Worm (Caenorhabditis elegans) whole organism, L3 larva: Measurements from ENCODE around the gene srr-1.

ENCODE experiments used
- ZK546.5 ChIP-seq: sonication (generic microtip); optimal IDR thresholded peaks from 2 replicates; lab custom pipeline; 2017; ENCODE audit warnings: missing biosample characterization, missing genetic modification characterization
- ama-1 ChIP-seq: fragments of 150-350 bp; optimal IDR thresholded peaks from 2 replicates; lab custom pipeline; 2018
- ceh-16 ChIP-seq: sonication (generic microtip); optimal IDR thresholded peaks from 2 replicates; lab custom pipeline; 2017; ENCODE audit warnings: missing biosample characterization, missing genetic modification characterization
- ceh-28 ChIP-seq: fragments of 150-350 bp; optimal IDR thresholded peaks from 2 replicates; lab custom pipeline; 2014; ENCODE audit warnings: missing biosample characterization, missing genetic modification reagents, missing genetic modification characterization
- ceh-82 ChIP-seq: fragments of 150-350 bp; optimal IDR thresholded peaks from 2 replicates; lab custom pipeline; 2014; ENCODE audit warnings: missing biosample characterization, missing genetic modification characterization
- ceh-9 ChIP-seq: sonication (generic microtip); optimal IDR thresholded peaks from 2 replicates; lab custom pipeline; 2018; ENCODE audit warnings: missing biosample characterization, missing genetic modification characterization
- daf-12 ChIP-seq: fragments of 150-350 bp; optimal IDR thresholded peaks from 2 replicates; lab custom pipeline; 2014; ENCODE audit warnings: missing biosample characterization, missing genetic modification reagents, missing genetic modification characterization
- egl-5 ChIP-seq: fragments of 150-350 bp; optimal IDR thresholded peaks from 2 replicates; lab custom pipeline; 2017; ENCODE audit warnings: missing biosample characterization, missing genetic modification reagents, missing genetic modification characterization, inconsistent platforms
- elt-1 ChIP-seq: fragments of 150-350 bp; optimal IDR thresholded peaks from 2 replicates; lab custom pipeline; 2014; ENCODE audit warnings: missing biosample characterization, missing genetic modification characterization
- elt-2 ChIP-seq: sonication (generic microtip); optimal IDR thresholded peaks from 2 replicates; lab custom pipeline; 2016; ENCODE audit warnings: missing genetic modification reagents, mild to moderate bottlenecking, missing genetic modification characterization, missing compliant biosample characterization
- elt-3 ChIP-seq, 3 experiments: fragments of 150-350 bp in 1 of 3; sonication (generic microtip) in 2 of 3; optimal IDR thresholded peaks; 2 replicates in 2 of 3; 4 replicates in 1 of 3; lab custom pipeline; 2014 to 2017; ENCODE audit warnings: missing biosample characterization in 3 of 3, missing genetic modification characterization in 3 of 3
- fkh-10 ChIP-seq: sonication (generic microtip); optimal IDR thresholded peaks from 2 replicates; lab custom pipeline; 2017; ENCODE audit warnings: missing biosample characterization, missing genetic modification reagents, missing genetic modification characterization
- fkh-2 ChIP-seq: fragments of 150-350 bp; optimal IDR thresholded peaks from 2 replicates; lab custom pipeline; 2014; ENCODE audit warnings: missing biosample characterization, missing genetic modification reagents, missing genetic modification characterization
- fos-1 ChIP-seq: fragments of 150-350 bp; optimal IDR thresholded peaks from 2 replicates; lab custom pipeline; 2014; ENCODE audit warnings: missing biosample characterization, missing genetic modification characterization
- hmg-11 ChIP-seq: sonication (generic microtip); optimal IDR thresholded peaks from 2 replicates; lab custom pipeline; 2016; ENCODE audit warnings: missing genetic modification characterization, missing compliant biosample characterization
- jun-1 ChIP-seq: fragments of 150-350 bp; optimal IDR thresholded peaks from 2 replicates; lab custom pipeline; 2014; ENCODE audit warnings: missing biosample characterization, missing genetic modification reagents, missing genetic modification characterization
- lin-15B ChIP-seq: fragments of 150-350 bp; optimal IDR thresholded peaks from 2 replicates; lab custom pipeline; 2014; ENCODE audit warnings: missing biosample characterization, missing genetic modification characterization
- lin-39 ChIP-seq: fragments of 150-350 bp; optimal IDR thresholded peaks from 2 replicates; lab custom pipeline; 2018; ENCODE audit warnings: missing biosample characterization, missing genetic modification reagents, missing genetic modification characterization
- lsy-12 ChIP-seq: sonication (generic microtip); optimal IDR thresholded peaks from 2 replicates; lab custom pipeline; 2016; ENCODE audit warnings: mild to moderate bottlenecking, missing genetic modification characterization, missing compliant biosample characterization
- nfya-1 ChIP-seq: sonication (generic microtip); optimal IDR thresholded peaks from 2 replicates; lab custom pipeline; 2017; ENCODE audit warnings: missing genetic modification characterization, mild to moderate bottlenecking, missing compliant biosample characterization, antibody characterized with exemption, moderate library complexity; ENCODE audit not compliant: insufficient read depth
- nhr-11 ChIP-seq: fragments of 150-350 bp; optimal IDR thresholded peaks from 2 replicates; lab custom pipeline; 2014; ENCODE audit warnings: missing biosample characterization, missing genetic modification characterization
- nhr-23 ChIP-seq: fragments of 150-350 bp; optimal IDR thresholded peaks from 2 replicates; lab custom pipeline; 2014; ENCODE audit warnings: missing biosample characterization, missing genetic modification reagents, missing genetic modification characterization
- nhr-237 ChIP-seq: fragments of 150-350 bp; optimal IDR thresholded peaks from 2 replicates; lab custom pipeline; 2014; ENCODE audit warnings: missing biosample characterization, missing genetic modification characterization
- nhr-25 ChIP-seq: sonication (generic microtip); optimal IDR thresholded peaks from 2 replicates; lab custom pipeline; 2017; ENCODE audit warnings: missing biosample characterization, missing genetic modification characterization
- nhr-43 ChIP-seq: sonication (generic microtip); optimal IDR thresholded peaks from 2 replicates; lab custom pipeline; 2016; ENCODE audit warnings: mild to moderate bottlenecking, missing genetic modification characterization, missing compliant biosample characterization; ENCODE audit not compliant: poor library complexity, severe bottlenecking
- nhr-67 ChIP-seq: fragments of 150-350 bp; optimal IDR thresholded peaks from 2 replicates; lab custom pipeline; 2014; ENCODE audit warnings: missing biosample characterization, missing genetic modification characterization
- pha-4 ChIP-seq: fragments of 150-350 bp; optimal IDR thresholded peaks from 2 replicates; lab custom pipeline; 2014; ENCODE audit warnings: missing biosample characterization, missing genetic modification reagents, missing genetic modification characterization
- pqm-1 ChIP-seq: fragments of 150-350 bp; optimal IDR thresholded peaks from 2 replicates; lab custom pipeline; 2017; ENCODE audit warnings: missing biosample characterization, missing genetic modification characterization, inconsistent platforms
- skn-1 ChIP-seq: fragments of 150-350 bp; optimal IDR thresholded peaks from 2 replicates; lab custom pipeline; 2014; ENCODE audit warnings: missing biosample characterization, missing genetic modification characterization
- snpc-4 ChIP-seq: fragments of 150-350 bp; optimal IDR thresholded peaks from 2 replicates; lab custom pipeline; 2014; ENCODE audit warnings: missing biosample characterization, missing genetic modification characterization
- tbx-2 ChIP-seq: sonication (generic microtip); optimal IDR thresholded peaks from 2 replicates; lab custom pipeline; 2016; ENCODE audit warnings: mild to moderate bottlenecking, missing genetic modification characterization, missing compliant biosample characterization
- unc-62 ChIP-seq: fragments of 150-350 bp; sonication (generic microtip); optimal IDR thresholded peaks from 4 replicates; lab custom pipeline; 2014; ENCODE audit warnings: missing biosample characterization, missing genetic modification reagents, missing genetic modification characterization
- zag-1 ChIP-seq: fragments of 150-350 bp; optimal IDR thresholded peaks from 2 replicates; lab custom pipeline; 2014; ENCODE audit warnings: missing biosample characterization, missing genetic modification characterization
- ztf-11 ChIP-seq: fragments of 150-350 bp; optimal IDR thresholded peaks from 2 replicates; lab custom pipeline; 2014; ENCODE audit warnings: missing biosample characterization, missing genetic modification characterization
- ztf-4 ChIP-seq: fragments of 150-350 bp; optimal IDR thresholded peaks from 2 replicates; lab custom pipeline; 2014; ENCODE audit warnings: missing biosample characterization, missing genetic modification characterization

Gene srr-1

DNA sequence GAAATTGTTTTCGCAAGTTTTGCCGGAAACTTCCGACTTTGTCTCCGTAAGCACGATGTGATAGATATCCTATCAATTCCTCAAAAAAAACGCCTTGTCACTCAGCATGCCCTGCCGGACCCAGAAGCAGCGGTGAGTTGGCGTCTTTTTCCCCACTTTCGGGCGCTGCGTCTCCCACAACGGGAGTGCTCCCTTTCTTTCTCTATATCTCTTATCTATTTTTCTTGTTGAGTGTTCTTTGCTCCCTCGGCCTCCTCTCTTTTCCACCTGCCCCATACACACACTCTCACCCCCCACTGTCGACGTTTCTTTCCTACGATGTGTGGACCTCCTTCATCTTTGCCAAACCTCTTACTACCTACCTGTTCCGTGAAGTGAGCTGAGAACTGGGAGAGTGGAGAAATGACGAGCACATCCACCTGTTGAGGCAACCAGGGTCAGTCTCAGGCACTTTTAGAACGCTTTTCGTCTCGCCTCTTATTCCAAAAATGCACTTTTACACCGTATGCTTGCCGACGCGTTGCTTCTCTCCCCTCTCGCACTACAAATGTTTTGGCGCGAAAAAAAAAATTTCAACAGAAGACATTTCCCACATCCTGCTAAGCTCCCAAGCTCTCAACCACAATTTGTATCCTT lies 32.5 kb upstream of the srr-1 start (continued):
- TF ChIP-seq nhr-43 (tag; lab: Kevin White, UChicago): peak; percentile 46
- peak; percentile 75 for TF ChIP-seq ama-1 (lab: Kevin White, UChicago)
- TF ChIP-seq hmg-11 (tag; lab: Kevin White, UChicago): peak; percentile 90
- peak; percentile 26 for TF ChIP-seq lsy-12 (tag; lab: Kevin White, UChicago)
- TF ChIP-seq ceh-16 (tag; lab: Kevin White, UChicago): no peak
- TF ChIP-seq nhr-25 (tag; lab: Kevin White, UChicago): peak; percentile 29
- TF ChIP-seq ztf-11: no peak
- TF ChIP-seq skn-1 (tag; lab: Kevin White, UChicago): peak; percentile 4
- TF ChIP-seq elt-1 (tag; lab: Kevin White, UChicago): peak; percentile 4
- no peak for TF ChIP-seq fkh-2 (tag; lab: Kevin White, UChicago)
- no peak for TF ChIP-seq ztf-4 (tag; lab: Kevin White, UChicago)

ce11 chrV:13085227-13085640 lies 31.7 kb upstream of the srr-1 start:
- TF ChIP-seq fkh-10 (no peak), nhr-11 (no peak), ceh-82 (tag; lab: Kevin White, UChicago) (no peak), nhr-25 (tag; lab: Kevin White, UChicago) (no peak), pqm-1 (tag; lab: Kevin White, UChicago) (peak; percentile 65), hmg-11 (tag; lab: Kevin White, UChicago) (no peak), zag-1 (tag; lab: Kevin White, UChicago) (no peak), jun-1 (tag; lab: Kevin White, UChicago) (peak; percentile 36), nhr-23 (tag; lab: Kevin White, UChicago) (peak; percentile 43), nhr-43 (tag; lab: Kevin White, UChicago) (no peak), ztf-4 (tag; lab: Kevin White, UChicago) (no peak), ceh-16 (tag; lab: Kevin White, UChicago) (no peak), lin-15B (no peak), ama-1 (lab: Kevin White, UChicago) (no peak), pha-4 (tag; lab: Kevin White, UChicago) (no peak), elt-2 (tag; lab: Kevin White, UChicago) (peak; percentile 88), ceh-9 (tag; lab: Kevin White, UChicago) (no peak), lsy-12 (tag; lab: Kevin White, UChicago) (no peak), ZK546.5 (tag; lab: Kevin White, UChicago) (no peak), tbx-2 (tag; lab: Kevin White, UChicago) (no peak), skn-1 (tag; lab: Kevin White, UChicago) (no peak), egl-5 (tag; lab: Kevin White, UChicago) (no peak), nfya-1 (tag; lab: Kevin White, UChicago) (no peak), elt-1 (tag; lab: Kevin White, UChicago) (no peak), unc-62 (GFP tag; lab: Kevin White, UChicago) (no peak), elt-3 (tag; optimal IDR thresholded peaks at IDR 0.05; lab: Kevin White, UChicago) (peak in 1 of 3 experiments; percentile 5), fos-1 (tag; lab: Kevin White, UChicago) (no peak), nhr-237 (tag; lab: Kevin White, UChicago) (no peak), ceh-28 (tag; lab: Kevin White, UChicago) (no peak), daf-12 (no peak), nhr-67 (tag; lab: Kevin White, UChicago) (no peak)
- TF ChIP-seq, all 47 proteins: peak for 5

- TF ChIP-seq snpc-4 (tag; lab: Kevin White, UChicago) (peak; percentile 3), nfya-1 (tag; lab: Kevin White, UChicago) (no peak), lin-39 (tag; lab: Kevin White, UChicago) (peak; percentile 35), elt-2 (tag; lab: Kevin White, UChicago) (peak; percentile 32)
These were observed 30.5 kb upstream of the srr-1 start for ce11 chrV:13083751-13084672.
